Fruit fly (Drosophila melanogaster): Measurements from ENCODE around the gene CG16888.

Gene CG16888

dm6 chr2L:13813156-13813555, at the start of gene CG16888:
TSS of gene CG16888 (minus strand) at chr2L:13813256.
- TF ChIP-seq pfk (GFP tag; optimal IDR thresholded peaks at IDR 0.05) (peak; percentile 59), Dip3 (GFP tag; optimal IDR thresholded peaks at IDR 0.05) (no peak), CrebB (tag; optimal IDR thresholded peaks at IDR 0.05) (no peak), kni (GFP tag; optimal IDR thresholded peaks at IDR 0.05) (no peak), CG6689 (GFP tag; IDR thresholded peaks at IDR 0.05) (no peak)

- TF ChIP-seq seq (GFP tag; IDR thresholded peaks at IDR 0.05) (no peak), D (optimal IDR thresholded peaks at IDR 0.05) (peak; percentile 87), D (GFP tag; optimal IDR thresholded peaks at IDR 0.05) (no peak), HHEX (GFP tag; optimal IDR thresholded peaks at IDR 0.05) (no peak), zen (tag; optimal IDR thresholded peaks at IDR 0.05) (peak; percentile 66), CG1832 (GFP tag; optimal IDR thresholded peaks at IDR 0.05) (no peak), cad (GFP tag; optimal IDR thresholded peaks at IDR 0.05) (peak; percentile 81)
Measured at dm6 chr2L:13851098-13851497, 38.0 kb upstream of the CG16888 start.

- TF ChIP-seq CG17328 (GFP tag; IDR thresholded peaks at IDR 0.05) (no peak), exex (tag; optimal IDR thresholded peaks at IDR 0.05) (peak; percentile 93)
Measured at dm6 chr2L:13849125-13849524, 36.1 kb upstream of the CG16888 start, which contains the start of gene CG7968. TSS of gene CG7968 (plus strand) at chr2L:13849400.

- TF ChIP-seq sob (GFP tag; IDR thresholded peaks at IDR 0.05) (0 out of 2 replicates have a peak, but pooled peaks have one; percentile 12), Ets65A (GFP tag) (peak; percentile 63), Dek (tag; optimal IDR thresholded peaks at IDR 0.05) (no peak), exex (tag; optimal IDR thresholded peaks at IDR 0.05) (peak; percentile 29)
Measured at dm6 chr2L:13847625-13848024, 34.6 kb upstream of the CG16888 start, which contains the start of gene CG7953. TSS of gene CG7953 (plus strand) at chr2L:13847925.

dm6 chr2L:13846239-13846802, 33.3 kb upstream of the CG16888 start, which contains the start of gene CG7916:
TSS of gene CG7916 (plus strand) at chr2L:13846752.
- TF ChIP-seq Hey (tag; optimal IDR thresholded peaks at IDR 0.05) = peak; percentile 12
- TF ChIP-seq grn (GFP tag; optimal IDR thresholded peaks at IDR 0.05) = peak; percentile 46
- no peak for TF ChIP-seq Ptx1 (GFP tag; IDR thresholded peaks at IDR 0.05)
- peak; percentile 90 for TF ChIP-seq sug (tag; optimal IDR thresholded peaks at IDR 0.05)
- no peak for TF ChIP-seq NfI (GFP tag; optimal IDR thresholded peaks at IDR 0.05)
- peak; percentile 48 for TF ChIP-seq Deaf1 (tag; optimal IDR thresholded peaks at IDR 0.05)
- TF ChIP-seq CG34376 (GFP tag; optimal IDR thresholded peaks at IDR 0.05) = peak; percentile 41
- TF ChIP-seq B-H2 (GFP tag; optimal IDR thresholded peaks at IDR 0.05) = no peak
- TF ChIP-seq CG43689 (GFP tag; IDR thresholded peaks at IDR 0.05) = no peak
- TF ChIP-seq crol (GFP tag; IDR thresholded peaks at IDR 0.05) = peak; percentile 36; the same call in 1 of the 2 replicates
- no peak for TF ChIP-seq Side (GFP tag; optimal IDR thresholded peaks at IDR 0.05)
- TF ChIP-seq ATbp (GFP tag; optimal IDR thresholded peaks at IDR 0.05) = no peak
- no peak for TF ChIP-seq lov (optimal IDR thresholded peaks at IDR 0.05)
- TF ChIP-seq lov (GFP tag; IDR thresholded peaks at IDR 0.05) = no peak
- peak; percentile 75 for TF ChIP-seq exex (tag; optimal IDR thresholded peaks at IDR 0.05)
- TF ChIP-seq Oli (tag; optimal IDR thresholded peaks at IDR 0.05) = no peak
- TF ChIP-seq CG8924 (tag; optimal IDR thresholded peaks at IDR 0.05) = no peak
- TF ChIP-seq Fer3 (tag; optimal IDR thresholded peaks at IDR 0.05) = no peak
- no peak for TF ChIP-seq grau (tag; optimal IDR thresholded peaks at IDR 0.05)

Measured in whole organism, embryonic.